In the genomic region with DNA sequence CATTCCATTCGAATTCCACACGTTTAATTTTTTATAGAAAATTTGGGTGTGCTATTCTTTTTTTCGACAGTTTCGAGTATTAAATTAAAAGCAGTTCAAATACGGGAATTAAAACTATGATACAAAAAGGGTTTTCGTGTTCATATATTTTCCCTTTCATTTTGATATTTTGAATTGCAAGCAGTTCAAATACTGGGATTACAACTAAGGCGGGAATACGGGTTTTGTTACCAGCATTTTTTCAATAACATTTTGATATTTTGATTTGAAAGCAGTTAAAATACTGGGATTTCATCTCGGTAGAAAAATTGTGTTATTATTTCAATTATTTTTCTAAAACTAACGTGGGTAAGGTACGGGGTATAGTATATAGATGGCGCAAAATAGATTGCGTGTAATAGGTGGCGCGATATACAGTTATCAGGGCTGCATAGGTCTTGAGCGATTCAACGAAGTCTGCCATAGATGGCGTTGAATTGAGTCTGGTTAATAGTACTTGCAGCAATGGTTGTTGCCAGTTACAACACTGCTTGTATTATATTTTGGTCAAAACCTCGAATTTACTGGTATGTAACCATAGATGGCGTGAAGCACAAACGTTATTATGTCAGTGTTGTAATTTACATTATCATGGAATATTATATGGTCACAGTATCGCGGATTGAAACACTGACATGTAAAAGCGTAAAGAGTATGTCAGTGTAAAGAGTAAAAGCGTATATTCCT, we compare ENCODE assay signal across 1 fruit fly cellular context.
TF ChIP-seq lines count a peak whose summit lies in the region.

No protein-coding gene starts in this region.

TF ChIP-seq in whole organism, embryonic, 481 proteins besides CTCF, POLR2A, EP300 and RAD21 (continued from another document and continues in another):
- TF ChIP-seq CG6791 (GFP tag; IDR thresholded peaks at IDR 0.05; lab: Robert Waterston, UW; ENCODE audit: partially characterized antibody) (peak; percentile 41; the same call in 1 of the 3 replicates), ato (GFP tag; IDR thresholded peaks at IDR 0.05; lab: Robert Waterston, UW; ENCODE audit: partially characterized antibody) (no peak), CG7928 (GFP tag; optimal IDR thresholded peaks at IDR 0.05; lab: Kevin White, UChicago) (peak; percentile 93), sens (GFP tag; lab: Kevin White, UChicago) (peak; percentile 71), CG4404 (GFP tag; IDR thresholded peaks at IDR 0.05; lab: Robert Waterston, UW) (peak; percentile 55; the same call in 1 of the 2 replicates), CG8290 (GFP tag; optimal IDR thresholded peaks at IDR 0.05; lab: Kevin White, UChicago) (peak; percentile 78), CG8290 (tag; optimal IDR thresholded peaks at IDR 0.05; lab: Kevin White, UChicago) (peak in 1 of 2 experiments; percentile 93), CG7963 (GFP tag; IDR thresholded peaks at IDR 0.05; lab: Robert Waterston, UW; ENCODE audit: partially characterized antibody) (no peak), maf-S (GFP tag; optimal IDR thresholded peaks at IDR 0.05; lab: Kevin White, UChicago) (peak; percentile 25), trem (tag; optimal IDR thresholded peaks at IDR 0.05; lab: Kevin White, UChicago) (peak; percentile 62), pho (GFP tag; optimal IDR thresholded peaks at IDR 0.05; lab: Kevin White, UChicago) (peak; percentile 77), Hr3 (GFP tag; optimal IDR thresholded peaks at IDR 0.05; lab: Kevin White, UChicago) (peak; percentile 64), dm (GFP tag; optimal IDR thresholded peaks at IDR 0.05; lab: Kevin White, UChicago) (peak; percentile 34), CG15514 (GFP tag; optimal IDR thresholded peaks at IDR 0.05; lab: Kevin White, UChicago) (peak; percentile 55), otp (GFP tag; IDR thresholded peaks at IDR 0.05; lab: Robert Waterston, UW) (peak; percentile 58; the same call in 1 of the 3 replicates), Hsf (GFP tag; optimal IDR thresholded peaks at IDR 0.05; lab: Kevin White, UChicago) (peak; percentile 69), bab2 (GFP tag; optimal IDR thresholded peaks at IDR 0.05; lab: Kevin White, UChicago) (peak; percentile 52), TFAM (GFP tag; optimal IDR thresholded peaks at IDR 0.05; lab: Kevin White, UChicago) (no peak), CG14014 (GFP tag; IDR thresholded peaks at IDR 0.05; lab: Robert Waterston, UW) (peak; percentile 49; the same call in 1 of the 2 replicates), oc (tag; optimal IDR thresholded peaks at IDR 0.05; lab: Kevin White, UChicago) (no peak), NK7.1 (GFP tag; optimal IDR thresholded peaks at IDR 0.05; lab: Kevin White, UChicago) (peak; percentile 49), CG2889 (GFP tag; IDR thresholded peaks at IDR 0.05; lab: Robert Waterston, UW) (no peak), HmgD (GFP tag; optimal IDR thresholded peaks at IDR 0.05; lab: Kevin White, UChicago) (peak; percentile 84), gsb (GFP tag; IDR thresholded peaks at IDR 0.05; lab: Robert Waterston, UW) (no peak), CkIIα-i1 (GFP tag; IDR thresholded peaks at IDR 0.05; lab: Robert Waterston, UW) (no peak), z (GFP tag; IDR thresholded peaks at IDR 0.05; lab: Robert Waterston, UW) (no peak; the same call in 2 of the 3 replicates), jumu (GFP tag; optimal IDR thresholded peaks at IDR 0.05; lab: Kevin White, UChicago) (peak; percentile 38), CG10654 (GFP tag; optimal IDR thresholded peaks at IDR 0.05; lab: Kevin White, UChicago) (peak; percentile 59), NC2β (GFP tag; optimal IDR thresholded peaks at IDR 0.05; lab: Kevin White, UChicago) (peak; percentile 66), CG15601 (tag; optimal IDR thresholded peaks at IDR 0.05; lab: Kevin White, UChicago) (peak; percentile 34), lilli (GFP tag; optimal IDR thresholded peaks at IDR 0.05; lab: Kevin White, UChicago) (peak; percentile 61), unpg (GFP tag; optimal IDR thresholded peaks at IDR 0.05; lab: Kevin White, UChicago) (peak; percentile 27), gt (GFP tag; IDR thresholded peaks at IDR 0.05; lab: Robert Waterston, UW) (no peak), CG9817 (tag; optimal IDR thresholded peaks at IDR 0.05; lab: Kevin White, UChicago) (peak; percentile 67), Ada2b (GFP tag; IDR thresholded peaks at IDR 0.05; lab: Robert Waterston, UW) (peak; percentile 35; the same call in 1 of the 2 replicates), ems (GFP tag; optimal IDR thresholded peaks at IDR 0.05; lab: Kevin White, UChicago) (peak; percentile 48), stwl (tag; optimal IDR thresholded peaks at IDR 0.05; lab: Kevin White, UChicago) (peak; percentile 17), Max (GFP tag; optimal IDR thresholded peaks at IDR 0.05; lab: Kevin White, UChicago) (no peak), dmrt11E (tag; optimal IDR thresholded peaks at IDR 0.05; lab: Kevin White, UChicago) (peak; percentile 23), Gsc (GFP tag; IDR thresholded peaks at IDR 0.05; lab: Robert Waterston, UW) (no peak), vnd (GFP tag; IDR thresholded peaks at IDR 0.05; lab: Robert Waterston, UW; ENCODE audit: partially characterized antibody) (peak; percentile 7; the same call in 1 of the 3 replicates), CG14965 (GFP tag; optimal IDR thresholded peaks at IDR 0.05; lab: Kevin White, UChicago; ENCODE audit: borderline replicate concordance) (peak; percentile 71), emc (GFP tag; optimal IDR thresholded peaks at IDR 0.05; lab: Kevin White, UChicago) (peak; percentile 51), twi (tag; optimal IDR thresholded peaks at IDR 0.05; lab: Kevin White, UChicago) (no peak), az2 (GFP tag; optimal IDR thresholded peaks at IDR 0.05; lab: Kevin White, UChicago) (peak; percentile 57), chn (GFP tag; optimal IDR thresholded peaks at IDR 0.05; lab: Kevin White, UChicago) (peak; percentile 65), Gug (GFP tag; IDR thresholded peaks at IDR 0.05; lab: Robert Waterston, UW) (peak; percentile 41; the same call in 2 of the 4 replicates), grau (tag; optimal IDR thresholded peaks at IDR 0.05; lab: Kevin White, UChicago) (peak; percentile 56), Mrtf (GFP tag; IDR thresholded peaks at IDR 0.05; lab: Robert Waterston, UW) (peak; percentile 83; the same call in 2 of the 3 replicates), peb (GFP tag; IDR thresholded peaks at IDR 0.05; lab: Robert Waterston, UW) (0 out of 2 replicates have a peak, but pooled peaks have one; percentile 33), crp (GFP tag; optimal IDR thresholded peaks at IDR 0.05; lab: Kevin White, UChicago) (no peak), chif (GFP tag; optimal IDR thresholded peaks at IDR 0.05; lab: Kevin White, UChicago) (peak; percentile 55 to 78), CG11247 (GFP tag; IDR thresholded peaks at IDR 0.05; lab: Robert Waterston, UW) (peak; percentile 85), gem (tag; optimal IDR thresholded peaks at IDR 0.05; lab: Kevin White, UChicago) (peak; percentile 58), CG30403 (GFP tag; optimal IDR thresholded peaks at IDR 0.05; lab: Kevin White, UChicago) (peak; percentile 73), Ets65A (GFP tag; lab: Kevin White, UChicago) (peak; percentile 96), nau (GFP tag; optimal IDR thresholded peaks at IDR 0.05; lab: Kevin White, UChicago) (no peak), CG1603 (tag; optimal IDR thresholded peaks at IDR 0.05; lab: Kevin White, UChicago) (peak; percentile 68), Atf3 (GFP tag; optimal IDR thresholded peaks at IDR 0.05; lab: Kevin White, UChicago) (peak; percentile 13), CG16815 (GFP tag; optimal IDR thresholded peaks at IDR 0.05; lab: Kevin White, UChicago) (peak; percentile 25), tio (GFP tag; optimal IDR thresholded peaks at IDR 0.05; lab: Kevin White, UChicago) (peak; percentile 11), lmd (GFP tag; IDR thresholded peaks at IDR 0.05; lab: Robert Waterston, UW) (peak; percentile 72), br (optimal IDR thresholded peaks at IDR 0.05; lab: Kevin White, UChicago) (no peak), CG12659 (GFP tag; optimal IDR thresholded peaks at IDR 0.05; lab: Kevin White, UChicago) (peak; percentile 19), Optix (GFP tag; IDR thresholded peaks at IDR 0.05; lab: Robert Waterston, UW) (peak; percentile 59; the same call in 1 of the 3 replicates), tin (GFP tag; optimal IDR thresholded peaks at IDR 0.05; lab: Kevin White, UChicago) (peak; percentile 82), CG1024 (GFP tag; IDR thresholded peaks at IDR 0.05; lab: Robert Waterston, UW) (peak; percentile 66), pb (GFP tag; optimal IDR thresholded peaks at IDR 0.05; lab: Kevin White, UChicago) (no peak), chinmo (GFP tag; IDR thresholded peaks at IDR 0.05; lab: Robert Waterston, UW; ENCODE audit: partially characterized antibody) (peak; percentile 80; the same call in 2 of the 4 replicates), ase (GFP tag; IDR thresholded peaks at IDR 0.05; lab: Robert Waterston, UW) (peak; percentile 70; the same call in 2 of the 3 replicates), onecut (GFP tag; IDR thresholded peaks at IDR 0.05; lab: Robert Waterston, UW) (peak; percentile 19; the same call in 1 of the 2 replicates), hbn (GFP tag; IDR thresholded peaks at IDR 0.05; lab: Robert Waterston, UW; ENCODE audit: partially characterized antibody) (no peak), CG1792 (GFP tag; optimal IDR thresholded peaks at IDR 0.05; lab: Kevin White, UChicago) (peak; percentile 61), fd96Cb (tag; optimal IDR thresholded peaks at IDR 0.05; lab: Kevin White, UChicago) (peak; percentile 36), CG6683 (GFP tag; optimal IDR thresholded peaks at IDR 0.05; lab: Kevin White, UChicago) (peak; percentile 29), CG4282 (GFP tag; optimal IDR thresholded peaks at IDR 0.05; lab: Kevin White, UChicago) (peak; percentile 70), Rfx (GFP tag; IDR thresholded peaks at IDR 0.05; lab: Robert Waterston, UW) (peak; percentile 83), lola (GFP tag; optimal IDR thresholded peaks at IDR 0.05; lab: Kevin White, UChicago) (no peak), Lhr (GFP tag; optimal IDR thresholded peaks at IDR 0.05; lab: Kevin White, UChicago) (peak; percentile 93), pum (GFP tag; optimal IDR thresholded peaks at IDR 0.05; lab: Kevin White, UChicago) (peak; percentile 80), Hr51 (GFP tag; optimal IDR thresholded peaks at IDR 0.05; lab: Kevin White, UChicago) (peak; percentile 28 to 67), Oaz (GFP tag; IDR thresholded peaks at IDR 0.05; lab: Robert Waterston, UW) (0 out of 2 replicates have a peak, but pooled peaks have one; percentile 31), CG11456 (GFP tag; IDR thresholded peaks at IDR 0.05; lab: Robert Waterston, UW) (peak; percentile 94; the same call in 2 of the 3 replicates), CG8944 (GFP tag; optimal IDR thresholded peaks at IDR 0.05; lab: Kevin White, UChicago) (peak; percentile 73), slbo (GFP tag; IDR thresholded peaks at IDR 0.05; lab: Robert Waterston, UW) (peak; percentile 85), zfh2 (GFP tag; optimal IDR thresholded peaks at IDR 0.05; lab: Kevin White, UChicago) (peak; percentile 34), CG4424 (GFP tag; optimal IDR thresholded peaks at IDR 0.05; lab: Kevin White, UChicago) (peak; percentile 57), slou (GFP tag; optimal IDR thresholded peaks at IDR 0.05; lab: Kevin White, UChicago) (peak; percentile 36), Hand (GFP tag; optimal IDR thresholded peaks at IDR 0.05; lab: Kevin White, UChicago) (no peak), scrt (GFP tag; optimal IDR thresholded peaks at IDR 0.05; lab: Kevin White, UChicago) (no peak), CG17829 (tag; optimal IDR thresholded peaks at IDR 0.05; lab: Kevin White, UChicago) (peak; percentile 53), aop (GFP tag; IDR thresholded peaks at IDR 0.05; lab: Robert Waterston, UW) (no peak), ci (GFP tag; IDR thresholded peaks at IDR 0.05; lab: Robert Waterston, UW) (peak; percentile 82; the same call in 2 of the 3 replicates), ken (GFP tag; IDR thresholded peaks at IDR 0.05; lab: Robert Waterston, UW) (peak; percentile 64; the same call in 2 of the 3 replicates), CG15696 (tag; optimal IDR thresholded peaks at IDR 0.05; lab: Kevin White, UChicago) (peak; percentile 83), GATAe (GFP tag; conservative IDR thresholded peaks at IDR 0.05; lab: Robert Waterston, UW) (no peak), CG7745 (tag; optimal IDR thresholded peaks at IDR 0.05; lab: Kevin White, UChicago) (no peak), HmgZ (tag; optimal IDR thresholded peaks at IDR 0.05; lab: Kevin White, UChicago) (peak; percentile 67), Spps (tag; optimal IDR thresholded peaks at IDR 0.05; lab: Kevin White, UChicago) (peak; percentile 26), sisA (GFP tag; IDR thresholded peaks at IDR 0.05; lab: Robert Waterston, UW) (peak; percentile 76), CG11398 (GFP tag; optimal IDR thresholded peaks at IDR 0.05; lab: Kevin White, UChicago) (no peak), disco-r (GFP tag; optimal IDR thresholded peaks at IDR 0.05; lab: Kevin White, UChicago) (peak; percentile 28), CG3847 (GFP tag; IDR thresholded peaks at IDR 0.05; lab: Robert Waterston, UW) (peak; percentile 73), dpn (GFP tag; optimal IDR thresholded peaks at IDR 0.05; lab: Kevin White, UChicago) (peak; percentile 62 to 73), sug (tag; optimal IDR thresholded peaks at IDR 0.05; lab: Kevin White, UChicago) (peak; percentile 61), Ets97D (GFP tag; optimal IDR thresholded peaks at IDR 0.05; lab: Kevin White, UChicago) (peak; percentile 54), seq (GFP tag; IDR thresholded peaks at IDR 0.05; lab: Robert Waterston, UW) (no peak), E2f1 (GFP tag; IDR thresholded peaks at IDR 0.05; lab: Robert Waterston, UW) (no peak), E2f2 (GFP tag; IDR thresholded peaks at IDR 0.05; lab: Robert Waterston, UW) (peak; percentile 37; the same call in 1 of the 2 replicates), gce (GFP tag; IDR thresholded peaks at IDR 0.05; lab: Robert Waterston, UW) (peak; percentile 23; the same call in 1 of the 3 replicates), zfh1 (GFP tag; IDR thresholded peaks at IDR 0.05; lab: Robert Waterston, UW) (peak; percentile 82), ftz-f1 (GFP tag; optimal IDR thresholded peaks at IDR 0.05; lab: Kevin White, UChicago) (peak; percentile 12), danr (GFP tag; IDR thresholded peaks at IDR 0.05; lab: Robert Waterston, UW) (peak; percentile 8; the same call in 1 of the 2 replicates), CG16863 (GFP tag; optimal IDR thresholded peaks at IDR 0.05; lab: Kevin White, UChicago) (peak; percentile 51), sd (tag; optimal IDR thresholded peaks at IDR 0.05; lab: Kevin White, UChicago) (peak; percentile 48), pan (optimal IDR thresholded peaks at IDR 0.05; lab: Kevin White, UChicago) (no peak), pan (GFP tag; optimal IDR thresholded peaks at IDR 0.05 in 1 of 2, IDR thresholded peaks at IDR 0.05 in 1 of 2) (peak in 1 of 2 experiments; percentile 64), gro (GFP tag; optimal IDR thresholded peaks at IDR 0.05; lab: Kevin White, UChicago) (peak; percentile 1)
